Fruit fly (Drosophila melanogaster) whole organism, embryonic: ENCODE data around the gene CG44044.

ENCODE experiments used
- CG10209 ChIP-seq: fragments of 200-800 bp; sonication (Bioruptor generic); optimal IDR thresholded peaks from 3 replicates; lab custom pipeline; 2017; ENCODE audit warnings: missing biosample characterization, mild to moderate bottlenecking, missing genetic modification characterization, missing genetic modification reagents
- CG10267 ChIP-seq: fragments of 200-800 bp; sonication (Bioruptor generic); optimal IDR thresholded peaks from 2 replicates; lab custom pipeline; 2018; ENCODE audit warnings: missing biosample characterization, mild to moderate bottlenecking, missing genetic modification characterization, moderate library complexity
- CG10366 ChIP-seq: fragments of 200-800 bp; sonication (Bioruptor generic); IDR thresholded peaks from 2 replicates; pipeline ENCODE4 v1.3.6; 2022; ENCODE audit warnings: missing biosample characterization, missing genetic modification characterization
- CG10565 ChIP-seq: fragments of 200-800 bp; sonication (Bioruptor generic); optimal IDR thresholded peaks from 3 replicates; lab custom pipeline; 2016; ENCODE audit warnings: missing biosample characterization, mild to moderate bottlenecking, missing genetic modification characterization
- CG10654 ChIP-seq: fragments of 200-800 bp; sonication (Bioruptor generic); optimal IDR thresholded peaks from 2 replicates; lab custom pipeline; 2016; ENCODE audit warnings: missing biosample characterization, missing genetic modification characterization
- CG11456 ChIP-seq: fragments of 200-800 bp; sonication (Bioruptor generic); IDR thresholded peaks from 3 replicates; pipeline ENCODE4 v1.3.6; 2022; ENCODE audit warnings: missing biosample characterization, missing genetic modification characterization
- CG12769 ChIP-seq: fragments of 200-800 bp; sonication (Bioruptor generic); optimal IDR thresholded peaks from 2 replicates; lab custom pipeline; 2019; ENCODE audit warnings: missing biosample characterization, mild to moderate bottlenecking, missing genetic modification characterization, moderate library complexity
- CG12942 ChIP-seq: fragments of 200-800 bp; sonication (Bioruptor generic); optimal IDR thresholded peaks from 3 replicates; lab custom pipeline; 2016; ENCODE audit warnings: missing biosample characterization, missing genetic modification characterization
- CG13624 ChIP-seq: fragments of 200-800 bp; sonication (Bioruptor generic); optimal IDR thresholded peaks from 2 replicates; lab custom pipeline; 2016; ENCODE audit warnings: missing biosample characterization, missing genetic modification characterization
- CG13775 ChIP-seq: fragments of 200-800 bp; sonication (Bioruptor generic); optimal IDR thresholded peaks from 3 replicates; lab custom pipeline; 2017; ENCODE audit warnings: missing biosample characterization, mild to moderate bottlenecking, missing genetic modification characterization
- CG13894 ChIP-seq: fragments of 200-800 bp; sonication (Bioruptor generic); optimal IDR thresholded peaks from 3 replicates; lab custom pipeline; 2018; ENCODE audit warnings: missing biosample characterization, mild to moderate bottlenecking, missing genetic modification characterization, moderate library complexity
- CG18262 ChIP-seq: fragments of 200-800 bp; optimal IDR thresholded peaks from 3 replicates; lab custom pipeline; 2019; ENCODE audit warnings: missing biosample characterization, mild to moderate bottlenecking, missing genetic modification characterization, moderate library complexity
- CG18599 ChIP-seq: fragments of 200-800 bp; sonication (Bioruptor generic); optimal IDR thresholded peaks from 3 replicates; lab custom pipeline; 2017; ENCODE audit warnings: missing biosample characterization, missing genetic modification characterization, mild to moderate bottlenecking, moderate library complexity, missing genetic modification reagents
- CG32532 ChIP-seq: fragments of 200-800 bp; sonication (Bioruptor generic); IDR thresholded peaks from 2 replicates; pipeline ENCODE4 v1.3.6; 2022; ENCODE audit warnings: missing biosample characterization, missing genetic modification characterization
- CG3281 ChIP-seq: fragments of 200-800 bp; sonication (Bioruptor generic); optimal IDR thresholded peaks from 3 replicates; lab custom pipeline; 2017; ENCODE audit warnings: missing biosample characterization, mild to moderate bottlenecking, missing genetic modification characterization
- CG34422 ChIP-seq: fragments of 200-800 bp; sonication (Bioruptor generic); IDR thresholded peaks from 3 replicates; pipeline ENCODE4 v1.3.6; 2022; ENCODE audit warnings: missing biosample characterization, missing genetic modification characterization
- CG3726 ChIP-seq: fragments of 200-800 bp; sonication (Bioruptor generic); IDR thresholded peaks from 3 replicates; pipeline ENCODE4, ENCODE4 v1.3.6; 2022; ENCODE audit warnings: missing biosample characterization, missing genetic modification characterization
- CG3838 ChIP-seq: fragments of 200-800 bp; sonication (Bioruptor generic); optimal IDR thresholded peaks from 3 replicates; lab custom pipeline; 2016; ENCODE audit warnings: missing biosample characterization, missing genetic modification characterization
- CG6254 ChIP-seq: fragments of 200-800 bp; sonication (Bioruptor generic); optimal IDR thresholded peaks from 3 replicates; lab custom pipeline; 2017; ENCODE audit warnings: mild to moderate bottlenecking, missing biosample characterization, missing genetic modification reagents, missing genetic modification characterization
- CG6765 ChIP-seq: fragments of 200-800 bp; sonication (Bioruptor generic); optimal IDR thresholded peaks from 3 replicates; lab custom pipeline; 2017; ENCODE audit warnings: missing biosample characterization, mild to moderate bottlenecking, missing genetic modification characterization
- CG6813 ChIP-seq: fragments of 200-800 bp; sonication (Bioruptor generic); optimal IDR thresholded peaks from 2 replicates; lab custom pipeline; 2017; ENCODE audit warnings: missing biosample characterization, missing genetic modification characterization, mild to moderate bottlenecking, moderate library complexity, missing genetic modification reagents
- CG6854 ChIP-seq: fragments of 200-800 bp; sonication (Bioruptor generic); optimal IDR thresholded peaks from 3 replicates; lab custom pipeline; 2017; ENCODE audit warnings: missing biosample characterization, mild to moderate bottlenecking, missing genetic modification characterization
- CG7556 ChIP-seq: fragments of 200-800 bp; sonication (Bioruptor generic); optimal IDR thresholded peaks from 2 replicates; lab custom pipeline; 2017; ENCODE audit warnings: missing biosample characterization, mild to moderate bottlenecking, missing genetic modification characterization
- CG7928 ChIP-seq: fragments of 200-800 bp; sonication (Bioruptor generic); optimal IDR thresholded peaks from 2 replicates; lab custom pipeline; 2017; ENCODE audit warnings: missing biosample characterization, mild to moderate bottlenecking, missing genetic modification characterization
- CG8359 ChIP-seq: fragments of 200-800 bp; sonication (Bioruptor generic); optimal IDR thresholded peaks from 2 replicates; lab custom pipeline; 2017; ENCODE audit warnings: missing biosample characterization, mild to moderate bottlenecking, missing genetic modification characterization, borderline replicate concordance
- CG9932 ChIP-seq: fragments of 200-800 bp; sonication (Bioruptor generic); IDR thresholded peaks from 2 replicates; pipeline ENCODE4 v1.3.6; 2022; ENCODE audit warnings: missing biosample characterization, missing genetic modification characterization
- NC2α ChIP-seq: fragments of 200-800 bp; sonication (Bioruptor generic); optimal IDR thresholded peaks from 2 replicates; lab custom pipeline; 2016; ENCODE audit warnings: missing biosample characterization, missing genetic modification characterization
- Nf-YA ChIP-seq: fragments of 200-800 bp; sonication (Bioruptor generic); IDR thresholded peaks from 2 replicates; pipeline ENCODE4 v1.3.6; 2022; ENCODE audit warnings: missing biosample characterization, missing genetic modification characterization
- PHDP ChIP-seq: fragments of 200-800 bp; sonication (Bioruptor generic); optimal IDR thresholded peaks from 3 replicates; lab custom pipeline; 2018; ENCODE audit warnings: missing biosample characterization, mild to moderate bottlenecking, missing genetic modification characterization, moderate library complexity
- Ptx1 ChIP-seq: fragments of 200-800 bp; sonication (Bioruptor generic); IDR thresholded peaks from 2 replicates; pipeline ENCODE4 v1.3.6; 2022; ENCODE audit warnings: missing biosample characterization, missing genetic modification characterization
- Sin3A ChIP-seq: fragments of >200 bp; optimal IDR thresholded peaks from 2 replicates; lab custom pipeline; 2018
- Sox100B ChIP-seq: fragments of 200-800 bp; sonication (Bioruptor generic); optimal IDR thresholded peaks from 3 replicates; lab custom pipeline; 2018; ENCODE audit warnings: missing biosample characterization, mild to moderate bottlenecking, missing genetic modification characterization
- Usf ChIP-seq: fragments of 200-800 bp; sonication (Bioruptor generic); optimal IDR thresholded peaks from 2 replicates; lab custom pipeline; 2017; ENCODE audit warnings: missing genotype, missing biosample characterization, missing genetic modification characterization
- al ChIP-seq: fragments of 200-800 bp; sonication (Bioruptor generic); IDR thresholded peaks from 2 replicates; pipeline ENCODE4 v1.3.6; 2022; ENCODE audit warnings: missing biosample characterization, missing genetic modification characterization
- ap ChIP-seq: fragments of 200-800 bp; sonication (Bioruptor generic); IDR thresholded peaks from 2 replicates; pipeline ENCODE4 v1.3.6; 2022; ENCODE audit warnings: missing biosample characterization, missing genetic modification characterization
- ase ChIP-seq: fragments of 200-800 bp; sonication (Bioruptor generic); IDR thresholded peaks from 3 replicates; pipeline ENCODE4 v1.3.6; 2022; ENCODE audit warnings: missing biosample characterization, missing genetic modification characterization
- ash1 ChIP-seq: fragments of 200-800 bp; sonication (Bioruptor generic); optimal IDR thresholded peaks from 2 replicates; lab custom pipeline; 2018; ENCODE audit warnings: missing biosample characterization, mild to moderate bottlenecking, missing genetic modification characterization
- br ChIP-seq: fragments of >200 bp; optimal IDR thresholded peaks from 2 replicates; lab custom pipeline; 2017
- chm ChIP-seq: fragments of 200-800 bp; sonication (Bioruptor generic); IDR thresholded peaks from 2 replicates; pipeline ENCODE4 v1.3.6; 2022; ENCODE audit warnings: missing biosample characterization, missing genetic modification characterization
- corto ChIP-seq: fragments of 200-800 bp; sonication (Bioruptor generic); optimal IDR thresholded peaks from 2 replicates; lab custom pipeline; 2016; ENCODE audit warnings: missing biosample characterization, mild to moderate bottlenecking, missing genetic modification characterization, moderate library complexity
- croc ChIP-seq: fragments of 200-800 bp; sonication (Bioruptor generic); conservative IDR thresholded peaks from 3 replicates; pipeline ENCODE4 v1.3.6; 2022; ENCODE audit warnings: missing biosample characterization, missing genetic modification characterization
- dmrt99B ChIP-seq: fragments of 200-800 bp; sonication (Bioruptor generic); optimal IDR thresholded peaks from 2 replicates; lab custom pipeline; 2018; ENCODE audit warnings: missing biosample characterization, mild to moderate bottlenecking, missing genetic modification characterization, moderate library complexity
- gce ChIP-seq: fragments of 200-800 bp; sonication (Bioruptor generic); IDR thresholded peaks from 3 replicates; pipeline ENCODE4 v1.3.6; 2022; ENCODE audit warnings: missing biosample characterization, missing genetic modification characterization
- gro ChIP-seq: fragments of 200-800 bp; sonication (Bioruptor generic); optimal IDR thresholded peaks from 2 replicates; lab custom pipeline; 2016; ENCODE audit warnings: missing biosample characterization, missing genetic modification characterization
- hkb ChIP-seq, 2 experiments: fragments of 200-800 bp in 1 of 2; fragments of >200 bp in 1 of 2; sonication (Bioruptor generic) in 1 of 2; IDR thresholded peaks in 1 of 2; optimal IDR thresholded peaks in 1 of 2; 2 replicates each; pipeline versions ENCODE4 v1.3.6 to Lab custom; 2017 to 2022; ENCODE audit warnings: missing biosample characterization in 1 of 2, missing genetic modification characterization in 1 of 2
- kay ChIP-seq: fragments of 200-800 bp; sonication (Bioruptor generic); optimal IDR thresholded peaks from 2 replicates; lab custom pipeline; 2016; ENCODE audit warnings: missing biosample characterization, missing genetic modification characterization
- nmo ChIP-seq: fragments of 200-800 bp; sonication (Bioruptor generic); optimal IDR thresholded peaks from 2 replicates; lab custom pipeline; 2018; ENCODE audit warnings: missing biosample characterization, mild to moderate bottlenecking, missing genetic modification characterization, moderate library complexity
- pnt ChIP-seq: fragments of 200-800 bp; sonication (Bioruptor generic); optimal IDR thresholded peaks from 3 replicates; lab custom pipeline; 2016; ENCODE audit warnings: missing biosample characterization, missing genetic modification characterization
- sd ChIP-seq: fragments of 200-800 bp; sonication (Bioruptor generic); optimal IDR thresholded peaks from 3 replicates; lab custom pipeline; 2018; ENCODE audit warnings: missing biosample characterization, mild to moderate bottlenecking, missing genetic modification characterization, moderate library complexity
- sens ChIP-seq: fragments of 200-800 bp; sonication (Bioruptor generic); peaks from one replicate; lab custom pipeline; 2016; ENCODE audit warnings: missing biosample characterization, missing genetic modification characterization
- tll ChIP-seq, 2 experiments: fragments of 200-800 bp in 1 of 2; fragments of >200 bp in 1 of 2; sonication (Bioruptor generic) in 1 of 2; optimal IDR thresholded peaks; 2 replicates each; lab custom pipeline; 2017 to 2019; ENCODE audit warnings: missing biosample characterization in 2 of 2, missing genetic modification characterization in 2 of 2, mild to moderate bottlenecking in 1 of 2, moderate library complexity in 1 of 2

CG44044 gene

dm6 chr3R:16355393-16355943, 33.8 kb downstream of the CG44044 start (continued):
- TF ChIP-seq CG12769 (tag; lab: Kevin White, UChicago), result peak; percentile 90
- no peak for TF ChIP-seq nmo (GFP tag; lab: Kevin White, UChicago)
- TF ChIP-seq CG6813 (GFP tag; lab: Kevin White, UChicago), result no peak
- TF ChIP-seq CG6854 (GFP tag; lab: Kevin White, UChicago), result no peak
- no peak for TF ChIP-seq pnt (GFP tag; lab: Kevin White, UChicago)
- TF ChIP-seq sens (GFP tag; lab: Kevin White, UChicago), result no peak
- no peak for TF ChIP-seq gce (GFP tag; lab: Robert Waterston, UW)
- TF ChIP-seq kay, result no peak
- TF ChIP-seq CG18599, result peak; percentile 79
- TF ChIP-seq Usf (GFP tag; lab: Kevin White, UChicago), result peak; percentile 1
- TF ChIP-seq gro, result peak; percentile 69
- no peak for TF ChIP-seq tll (GFP tag; optimal IDR thresholded peaks at IDR 0.05; lab: Kevin White, UChicago)
- TF ChIP-seq chm (GFP tag; lab: Robert Waterston, UW), result peak; percentile 40; the same call in 1 of the 2 replicates
- no peak for TF ChIP-seq CG10565 (GFP tag; lab: Kevin White, UChicago)
- TF ChIP-seq ap (GFP tag; lab: Robert Waterston, UW), result no peak
- TF ChIP-seq CG32532 (GFP tag; lab: Robert Waterston, UW), result peak; percentile 88
- TF ChIP-seq CG3838, result no peak
- no peak for TF ChIP-seq CG7556
- no peak for TF ChIP-seq hkb (optimal IDR thresholded peaks at IDR 0.05; lab: Kevin White, UChicago)
- TF ChIP-seq hkb (GFP tag; IDR thresholded peaks at IDR 0.05; lab: Robert Waterston, UW), result peak; percentile 35; the same call in 1 of the 2 replicates
- peak; percentile 65 for TF ChIP-seq CG3281 (GFP tag; lab: Kevin White, UChicago)
- no peak for TF ChIP-seq CG7928 (GFP tag; lab: Kevin White, UChicago)
- TF ChIP-seq br (lab: Kevin White, UChicago), result no peak
- no peak for TF ChIP-seq CG3726
- peak; percentile 45 for TF ChIP-seq PHDP (tag; lab: Kevin White, UChicago)
- TF ChIP-seq croc, result no peak
- TF ChIP-seq Nf-YA, result no peak
- no peak for TF ChIP-seq CG10267
- TF ChIP-seq Ptx1 (GFP tag; lab: Robert Waterston, UW), result peak; percentile 29; the same call in 1 of the 2 replicates
- peak; percentile 93 for TF ChIP-seq sd
- no peak for TF ChIP-seq CG10654
- TF ChIP-seq ase (GFP tag; lab: Robert Waterston, UW), result no peak
- TF ChIP-seq Sox100B, result no peak
- no peak for TF ChIP-seq corto (GFP tag; lab: Kevin White, UChicago)
- no peak for TF ChIP-seq CG10209 (GFP tag; lab: Kevin White, UChicago)
- no peak for TF ChIP-seq CG6254 (GFP tag; lab: Kevin White, UChicago)
- no peak for TF ChIP-seq dmrt99B (tag; lab: Kevin White, UChicago)
- TF ChIP-seq CG11456 (GFP tag; lab: Robert Waterston, UW), result peak; percentile 82
- peak; percentile 8 for TF ChIP-seq CG12942
- TF ChIP-seq CG13775, result peak; percentile 7
- TF ChIP-seq al (GFP tag; lab: Robert Waterston, UW), result peak; percentile 48; the same call in 1 of the 2 replicates
- peak; percentile 74 for TF ChIP-seq CG13624 (GFP tag; lab: Kevin White, UChicago)
- TF ChIP-seq CG18262 (tag; lab: Kevin White, UChicago), result no peak
- peak; percentile 91 for TF ChIP-seq CG9932 (GFP tag; lab: Robert Waterston, UW)
- peak; percentile 5 for TF ChIP-seq ash1 (GFP tag; lab: Kevin White, UChicago)
- TF ChIP-seq Sin3A, result no peak
- no peak for TF ChIP-seq NC2α (GFP tag; lab: Kevin White, UChicago)
- TF ChIP-seq CG34422, result no peak
- TF ChIP-seq CG10366 (GFP tag; lab: Robert Waterston, UW), result 0 out of 2 replicates have a peak, but pooled peaks have one; percentile 28
- TF ChIP-seq CG13894 (tag; lab: Kevin White, UChicago), result peak; percentile 80
- TF ChIP-seq CG6765, result no peak
- TF ChIP-seq CG8359 (GFP tag; lab: Kevin White, UChicago), result no peak
